Worm (Caenorhabditis elegans) whole organism, L2 larva: ENCODE results near the gene vha-5.

Experiments used
- R02D3.7 ChIP-seq: fragments of 150-350 bp; optimal IDR thresholded peaks from 2 replicates; lab custom pipeline; 2014; ENCODE audit warnings: missing biosample characterization, missing genetic modification characterization
- ama-1 ChIP-seq: fragments of 150-350 bp; optimal IDR thresholded peaks from 2 replicates; lab custom pipeline; 2018; ENCODE audit warnings: inconsistent platforms
- elt-3 ChIP-seq: sonication (generic microtip); optimal IDR thresholded peaks from 2 replicates; lab custom pipeline; 2017; ENCODE audit warnings: missing biosample characterization, missing genetic modification characterization
- mab-5 ChIP-seq: fragments of 150-350 bp; optimal IDR thresholded peaks from 2 replicates; lab custom pipeline; 2014; ENCODE audit warnings: missing biosample characterization, missing genetic modification characterization
- nhr-11 ChIP-seq: fragments of 150-350 bp; optimal IDR thresholded peaks from 2 replicates; lab custom pipeline; 2014; ENCODE audit warnings: missing biosample characterization, missing genetic modification characterization
- nhr-25 ChIP-seq: fragments of 150-350 bp; sonication (generic microtip); optimal IDR thresholded peaks from 3 replicates; lab custom pipeline; 2014; ENCODE audit warnings: missing biosample characterization, missing genetic modification characterization

DNA sequence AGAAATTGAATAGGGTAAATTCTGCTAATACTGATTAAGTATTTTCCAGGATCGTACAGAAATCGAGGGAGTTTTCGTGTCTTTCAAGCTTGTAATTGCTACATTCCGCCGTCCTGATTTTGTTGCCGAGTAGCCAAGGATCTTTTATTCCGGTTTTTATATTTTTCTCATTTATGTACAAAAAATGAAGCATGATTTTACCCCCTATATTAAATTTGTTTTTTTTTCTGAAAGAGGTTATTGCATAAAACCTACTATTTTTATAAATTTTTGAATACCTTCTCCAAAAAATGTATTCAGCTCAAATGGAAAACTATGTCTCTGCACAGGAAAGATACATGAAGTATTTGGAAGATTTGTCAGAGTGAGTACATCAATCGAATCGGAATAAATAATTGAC, 4.1 kb upstream of the vha-5 start, which contains the start of gene F35H10.6:
- no peak for TF ChIP-seq ama-1 (lab: Kevin White, UChicago)
- TF ChIP-seq R02D3.7 (tag; lab: Kevin White, UChicago) = no peak
- TF ChIP-seq nhr-11 (tag; lab: Kevin White, UChicago) = no peak
- no peak for TF ChIP-seq mab-5 (tag; lab: Kevin White, UChicago)
- TF ChIP-seq elt-3 (tag; lab: Kevin White, UChicago) = no peak
- TF ChIP-seq nhr-25 = no peak
